Worm (Caenorhabditis elegans) whole organism, L4/young adult: ENCODE measurements around the gene anmt-2.

Experiments
- dao-5 ChIP-seq: sonication (generic microtip); optimal IDR thresholded peaks from 2 replicates; lab custom pipeline; 2016; ENCODE audit warnings: missing genotype, missing genetic modification characterization, moderate library complexity, missing compliant biosample characterization
- him-1 ChIP-seq: sonication (generic microtip); optimal IDR thresholded peaks from 2 replicates; lab custom pipeline; 2016; ENCODE audit warnings: missing genotype, missing genetic modification reagents, missing genetic modification characterization, missing compliant biosample characterization

- TF ChIP-seq him-1 (tag; lab: Kevin White, UChicago) (no peak), dao-5 (tag; lab: Kevin White, UChicago) (no peak)
Measured at ce11 chrIII:6165240-6165639, 7.7 kb upstream of the anmt-2 start.
